Fruit fly (Drosophila melanogaster) whole organism, embryonic: ENCODE measurements around the gene mRpS10.

Experiments used
- Ada2b ChIP-seq: fragments of 200-800 bp; sonication (Bioruptor generic); IDR thresholded peaks from 2 replicates; pipeline ENCODE4 v1.3.6; 2022; ENCODE audit warnings: missing biosample characterization, missing genetic modification characterization
- Aef1 ChIP-seq: fragments of 200-800 bp; sonication (Bioruptor generic); IDR thresholded peaks from 3 replicates; pipeline ENCODE4 v1.3.6; 2022; ENCODE audit warnings: missing biosample characterization, missing genetic modification characterization
- Bdp1 ChIP-seq: fragments of 200-800 bp; sonication (Bioruptor generic); optimal IDR thresholded peaks from 3 replicates; lab custom pipeline; 2016; ENCODE audit warnings: missing biosample characterization, missing genetic modification characterization
- BtbVII ChIP-seq: fragments of 200-800 bp; sonication (Bioruptor generic); optimal IDR thresholded peaks from 3 replicates; lab custom pipeline; 2017; ENCODE audit warnings: missing biosample characterization, mild to moderate bottlenecking, missing genetic modification characterization
- CG10274 ChIP-seq: fragments of 200-800 bp; sonication (Bioruptor generic); optimal IDR thresholded peaks from 3 replicates; lab custom pipeline; 2017; ENCODE audit warnings: missing biosample characterization, mild to moderate bottlenecking, missing genetic modification characterization
- CG11723 ChIP-seq: fragments of 200-800 bp; sonication (Bioruptor generic); optimal IDR thresholded peaks from 2 replicates; lab custom pipeline; 2017; ENCODE audit warnings: missing biosample characterization, mild to moderate bottlenecking, missing genetic modification characterization
- CG12219 ChIP-seq: fragments of 200-800 bp; sonication (Bioruptor generic); optimal IDR thresholded peaks from 3 replicates; lab custom pipeline; 2018; ENCODE audit warnings: missing biosample characterization, mild to moderate bottlenecking, missing genetic modification characterization
- CG12659 ChIP-seq: fragments of 200-800 bp; sonication (Bioruptor generic); optimal IDR thresholded peaks from 3 replicates; lab custom pipeline; 2017; ENCODE audit warnings: mild to moderate bottlenecking, missing biosample characterization, missing genetic modification reagents, missing genetic modification characterization
- CG14014 ChIP-seq: fragments of 200-800 bp; sonication (Bioruptor generic); IDR thresholded peaks from 2 replicates; pipeline ENCODE4 v1.3.6; 2022; ENCODE audit warnings: missing biosample characterization, missing genetic modification characterization
- CG1603 ChIP-seq: fragments of 200-800 bp; sonication (Bioruptor generic); optimal IDR thresholded peaks from 2 replicates; lab custom pipeline; 2019; ENCODE audit warnings: missing biosample characterization, mild to moderate bottlenecking, missing genetic modification characterization, moderate library complexity
- CG18011 ChIP-seq: fragments of 200-800 bp; sonication (Bioruptor generic); optimal IDR thresholded peaks from 2 replicates; lab custom pipeline; 2017; ENCODE audit warnings: missing biosample characterization, missing genetic modification characterization, mild to moderate bottlenecking, moderate library complexity, missing genotype
- CG18764 ChIP-seq: fragments of 200-800 bp; sonication (Bioruptor generic); optimal IDR thresholded peaks from 3 replicates; lab custom pipeline; 2016; ENCODE audit warnings: missing biosample characterization, missing genetic modification characterization
- CG3847 ChIP-seq: fragments of 200-800 bp; sonication (Bioruptor generic); IDR thresholded peaks from 2 replicates; pipeline ENCODE4 v1.3.6; 2022; ENCODE audit warnings: missing biosample characterization, missing genetic modification characterization
- CG4360 ChIP-seq: fragments of 200-800 bp; sonication (Bioruptor generic); IDR thresholded peaks from 2 replicates; pipeline ENCODE4 v1.3.6; 2022; ENCODE audit warnings: missing biosample characterization, missing genetic modification characterization
- CG5953 ChIP-seq: fragments of 200-800 bp; sonication (Bioruptor generic); IDR thresholded peaks from 2 replicates; pipeline ENCODE4 v1.3.6; 2022; ENCODE audit warnings: missing biosample characterization, missing genetic modification characterization
- CG7556 ChIP-seq: fragments of 200-800 bp; sonication (Bioruptor generic); optimal IDR thresholded peaks from 2 replicates; lab custom pipeline; 2017; ENCODE audit warnings: missing biosample characterization, mild to moderate bottlenecking, missing genetic modification characterization
- CG8089 ChIP-seq: fragments of 200-800 bp; sonication (Bioruptor generic); optimal IDR thresholded peaks from 3 replicates; lab custom pipeline; 2016; ENCODE audit warnings: missing biosample characterization, missing genetic modification characterization
- CG8359 ChIP-seq: fragments of 200-800 bp; sonication (Bioruptor generic); optimal IDR thresholded peaks from 2 replicates; lab custom pipeline; 2017; ENCODE audit warnings: missing biosample characterization, mild to moderate bottlenecking, missing genetic modification characterization, borderline replicate concordance
- CG9727 ChIP-seq: fragments of 200-800 bp; sonication (Bioruptor generic); optimal IDR thresholded peaks from 3 replicates; lab custom pipeline; 2017; ENCODE audit warnings: missing biosample characterization, mild to moderate bottlenecking, missing genetic modification characterization
- CG9797 ChIP-seq: fragments of 200-800 bp; sonication (Bioruptor generic); optimal IDR thresholded peaks from 3 replicates; lab custom pipeline; 2018; ENCODE audit warnings: missing biosample characterization, mild to moderate bottlenecking, missing genetic modification characterization
- Camta ChIP-seq: fragments of 200-800 bp; sonication (Bioruptor generic); optimal IDR thresholded peaks from 2 replicates; lab custom pipeline; 2016; ENCODE audit warnings: missing biosample characterization, missing genetic modification characterization
- Dip3 ChIP-seq: fragments of 200-800 bp; sonication (Bioruptor generic); optimal IDR thresholded peaks from 3 replicates; lab custom pipeline; 2016; ENCODE audit warnings: missing biosample characterization, missing genetic modification characterization
- Dll ChIP-seq: fragments of 200-800 bp; sonication (Bioruptor generic); IDR thresholded peaks from 4 replicates; pipeline ENCODE4 v1.3.6; 2022; ENCODE audit warnings: missing biosample characterization, missing genetic modification characterization; ENCODE audit not compliant: partially characterized antibody
- Hr39 ChIP-seq: fragments of >200 bp; optimal IDR thresholded peaks from 2 replicates; lab custom pipeline; 2017
- Jarid2 ChIP-seq: fragments of 200-800 bp; sonication (Bioruptor generic); optimal IDR thresholded peaks from 3 replicates; lab custom pipeline; 2017; ENCODE audit warnings: mild to moderate bottlenecking, missing biosample characterization, missing genetic modification reagents, missing genetic modification characterization
- Med ChIP-seq: fragments of 200-800 bp; sonication (Bioruptor generic); peaks from one replicate; lab custom pipeline; 2016; ENCODE audit warnings: missing biosample characterization, missing genetic modification characterization, mild to moderate bottlenecking, inconsistent platforms, moderate library complexity
- NK7.1 ChIP-seq: fragments of 200-800 bp; sonication (Bioruptor generic); optimal IDR thresholded peaks from 3 replicates; lab custom pipeline; 2016; ENCODE audit warnings: missing biosample characterization, missing genetic modification characterization
- PHDP ChIP-seq: fragments of 200-800 bp; sonication (Bioruptor generic); optimal IDR thresholded peaks from 3 replicates; lab custom pipeline; 2018; ENCODE audit warnings: missing biosample characterization, mild to moderate bottlenecking, missing genetic modification characterization, moderate library complexity
- Sry-β ChIP-seq: fragments of 200-800 bp; sonication (Bioruptor generic); optimal IDR thresholded peaks from 2 replicates; lab custom pipeline; 2018; ENCODE audit warnings: missing biosample characterization, mild to moderate bottlenecking, missing genetic modification characterization, moderate library complexity
- ato ChIP-seq: fragments of 200-800 bp; sonication (Bioruptor generic); IDR thresholded peaks from 2 replicates; pipeline ENCODE4 v1.3.6; 2022; ENCODE audit warnings: missing biosample characterization, missing genetic modification characterization; ENCODE audit not compliant: partially characterized antibody
- cg ChIP-seq: fragments of 200-800 bp; sonication (Bioruptor generic); optimal IDR thresholded peaks from 3 replicates; lab custom pipeline; 2019; ENCODE audit warnings: missing biosample characterization, mild to moderate bottlenecking, missing genetic modification characterization, moderate library complexity
- ci ChIP-seq: fragments of 200-800 bp; sonication (Bioruptor generic); IDR thresholded peaks from 3 replicates; pipeline ENCODE4 v1.3.6; 2022; ENCODE audit warnings: missing biosample characterization, missing genetic modification characterization
- dmrt11E ChIP-seq: fragments of 200-800 bp; sonication (Bioruptor generic); optimal IDR thresholded peaks from 3 replicates; lab custom pipeline; 2018; ENCODE audit warnings: missing biosample characterization, mild to moderate bottlenecking, missing genetic modification characterization, moderate library complexity
- exex ChIP-seq: fragments of 200-800 bp; sonication (Bioruptor generic); optimal IDR thresholded peaks from 4 replicates; lab custom pipeline; 2018; ENCODE audit warnings: missing biosample characterization, mild to moderate bottlenecking, missing genetic modification characterization, moderate library complexity
- eyg ChIP-seq: fragments of 200-800 bp; sonication (Bioruptor generic); optimal IDR thresholded peaks from 3 replicates; lab custom pipeline; 2016; ENCODE audit warnings: missing biosample characterization, missing genetic modification characterization
- h ChIP-seq: fragments of >200 bp; optimal IDR thresholded peaks from 2 replicates; lab custom pipeline; 2017
- hkb ChIP-seq, 2 experiments: fragments of 200-800 bp in 1 of 2; fragments of >200 bp in 1 of 2; sonication (Bioruptor generic) in 1 of 2; IDR thresholded peaks in 1 of 2; optimal IDR thresholded peaks in 1 of 2; 2 replicates each; pipeline versions ENCODE4 v1.3.6 to Lab custom; 2017 to 2022; ENCODE audit warnings: missing biosample characterization in 1 of 2, missing genetic modification characterization in 1 of 2
- klu ChIP-seq: fragments of 200-800 bp; sonication (Bioruptor generic); IDR thresholded peaks from 2 replicates; pipeline ENCODE4 v1.3.6; 2022; ENCODE audit warnings: missing biosample characterization, missing genetic modification characterization
- lilli ChIP-seq: fragments of 200-800 bp; sonication (Bioruptor generic); optimal IDR thresholded peaks from 3 replicates; lab custom pipeline; 2016; ENCODE audit warnings: missing biosample characterization, missing genetic modification characterization
- nerfin-1 ChIP-seq: fragments of 200-800 bp; sonication (Bioruptor generic); optimal IDR thresholded peaks from 3 replicates; lab custom pipeline; 2019; ENCODE audit warnings: missing biosample characterization, mild to moderate bottlenecking, missing genetic modification characterization, moderate library complexity
- onecut ChIP-seq: fragments of 200-800 bp; sonication (Bioruptor generic); IDR thresholded peaks from 2 replicates; pipeline ENCODE4 v1.3.6; 2022; ENCODE audit warnings: missing biosample characterization, missing genetic modification characterization
- phol ChIP-seq: fragments of 200-800 bp; sonication (Bioruptor generic); optimal IDR thresholded peaks from 3 replicates; lab custom pipeline; 2018; ENCODE audit warnings: missing biosample characterization, mild to moderate bottlenecking, missing genetic modification characterization, moderate library complexity
- pnt ChIP-seq: fragments of 200-800 bp; sonication (Bioruptor generic); optimal IDR thresholded peaks from 3 replicates; lab custom pipeline; 2016; ENCODE audit warnings: missing biosample characterization, missing genetic modification characterization
- ro ChIP-seq: fragments of 200-800 bp; sonication (Bioruptor generic); IDR thresholded peaks from 2 replicates; pipeline ENCODE4 v1.3.6; 2022; ENCODE audit warnings: missing biosample characterization, missing genetic modification characterization
- row ChIP-seq: fragments of 200-800 bp; sonication (Bioruptor generic); IDR thresholded peaks from 3 replicates; pipeline ENCODE4 v1.3.6; 2022; ENCODE audit warnings: missing biosample characterization, missing genetic modification characterization
- scrt ChIP-seq: fragments of 200-800 bp; sonication (Bioruptor generic); optimal IDR thresholded peaks from 2 replicates; lab custom pipeline; 2018; ENCODE audit warnings: missing biosample characterization, mild to moderate bottlenecking, missing genetic modification characterization, moderate library complexity
- sens ChIP-seq: fragments of 200-800 bp; sonication (Bioruptor generic); peaks from one replicate; lab custom pipeline; 2016; ENCODE audit warnings: missing biosample characterization, missing genetic modification characterization
- tll ChIP-seq, 2 experiments: fragments of 200-800 bp in 1 of 2; fragments of >200 bp in 1 of 2; sonication (Bioruptor generic) in 1 of 2; optimal IDR thresholded peaks; 2 replicates each; lab custom pipeline; 2017 to 2019; ENCODE audit warnings: missing biosample characterization in 2 of 2, missing genetic modification characterization in 2 of 2, mild to moderate bottlenecking in 1 of 2, moderate library complexity in 1 of 2
- vvl ChIP-seq: fragments of 200-800 bp; sonication (Bioruptor generic); IDR thresholded peaks from 2 replicates; pipeline ENCODE4 v1.3.6; 2022; ENCODE audit warnings: missing biosample characterization, missing genetic modification characterization

Gene mRpS10

DNA sequence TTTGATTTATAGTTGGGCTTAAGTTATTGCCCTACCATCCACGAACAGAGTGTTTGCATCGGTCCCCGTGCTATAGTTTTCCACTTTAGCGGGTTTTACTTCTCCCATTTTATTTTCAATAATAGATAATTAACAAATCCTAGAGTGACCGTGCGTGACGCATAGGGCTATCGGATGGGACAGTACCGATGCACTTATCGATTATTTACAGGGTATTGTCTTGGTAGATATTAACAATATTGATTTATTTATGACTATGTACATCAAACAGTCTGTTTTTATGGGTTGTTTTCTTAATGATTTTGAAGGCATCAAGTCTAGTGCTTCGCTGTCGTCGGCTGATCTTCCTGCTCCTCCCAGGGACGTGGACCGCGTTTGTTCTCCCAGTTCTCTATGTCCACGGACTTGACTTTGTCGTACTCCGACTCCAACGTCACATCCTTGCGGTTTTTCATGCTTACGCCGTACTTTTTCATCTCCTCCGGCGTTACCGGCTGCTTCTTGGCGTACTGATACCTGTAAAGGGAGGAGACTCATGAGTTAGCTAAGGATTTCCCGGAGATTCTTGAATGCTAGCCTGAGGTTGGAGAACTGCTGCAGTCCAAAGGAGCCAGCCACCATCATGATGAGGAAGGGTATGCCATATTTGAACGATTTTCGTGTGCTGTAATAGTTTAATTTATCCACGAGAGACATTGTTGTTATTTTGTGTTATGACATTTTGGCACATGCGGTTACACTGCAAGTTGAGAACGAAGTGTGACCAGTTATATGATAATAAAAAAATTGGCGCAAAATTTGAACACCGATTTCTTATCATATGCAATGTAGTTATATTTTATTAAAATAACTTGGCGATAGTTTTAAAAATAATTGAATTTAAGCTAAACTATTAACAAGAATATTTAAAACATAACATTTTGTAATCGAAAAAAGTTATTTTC lies 48.7 kb downstream of the mRpS10 start, which contains the start of the genes MRG15 and Tm1 (continued):
- TF ChIP-seq pnt, result no peak
- no peak for TF ChIP-seq CG8089 (GFP tag; lab: Kevin White, UChicago)
- TF ChIP-seq hkb (optimal IDR thresholded peaks at IDR 0.05; lab: Kevin White, UChicago), result no peak
- TF ChIP-seq hkb (GFP tag; IDR thresholded peaks at IDR 0.05; lab: Robert Waterston, UW), result no peak
- peak; percentile 27; the same call in 1 of the 2 replicates for TF ChIP-seq vvl (GFP tag; lab: Robert Waterston, UW)
- no peak for TF ChIP-seq Jarid2 (GFP tag; lab: Kevin White, UChicago)
- no peak for TF ChIP-seq CG10274
- no peak for TF ChIP-seq klu (GFP tag; lab: Robert Waterston, UW)
- TF ChIP-seq Camta (GFP tag; lab: Kevin White, UChicago), result no peak
- TF ChIP-seq Dll, result peak; percentile 71
- peak; percentile 12 for TF ChIP-seq CG9727
- TF ChIP-seq nerfin-1, result no peak
- no peak for TF ChIP-seq CG8359
- TF ChIP-seq ro (GFP tag; lab: Robert Waterston, UW), result no peak
- peak; percentile 84 for TF ChIP-seq onecut (GFP tag; lab: Robert Waterston, UW)
- TF ChIP-seq Bdp1 (GFP tag; lab: Kevin White, UChicago), result no peak
- no peak for TF ChIP-seq CG4360
- peak; percentile 45 for TF ChIP-seq exex (tag; lab: Kevin White, UChicago)
- TF ChIP-seq Sry-β, result no peak
- peak; percentile 39; the same call in 2 of the 3 replicates for TF ChIP-seq row (GFP tag; lab: Robert Waterston, UW)
- TF ChIP-seq CG1603 (tag; lab: Kevin White, UChicago), result peak; percentile 55
- TF ChIP-seq CG7556 (GFP tag; lab: Kevin White, UChicago), result no peak
- TF ChIP-seq NK7.1 (GFP tag; lab: Kevin White, UChicago), result no peak
- TF ChIP-seq BtbVII, result no peak
- no peak for TF ChIP-seq eyg (GFP tag; lab: Kevin White, UChicago)
- TF ChIP-seq CG9797 (GFP tag; lab: Kevin White, UChicago), result peak; percentile 82
- no peak for TF ChIP-seq CG12219
- TF ChIP-seq Aef1, result no peak
- peak; percentile 31; the same call in 1 of the 2 replicates for TF ChIP-seq CG3847
- TF ChIP-seq CG5953 (GFP tag; lab: Robert Waterston, UW), result no peak
- TF ChIP-seq CG18011 (GFP tag; lab: Kevin White, UChicago), result no peak
- TF ChIP-seq h (lab: Kevin White, UChicago), result no peak
- TF ChIP-seq sens (GFP tag; lab: Kevin White, UChicago), result peak; percentile 79
- TF ChIP-seq cg, result no peak
- TF ChIP-seq CG11723, result no peak
- no peak for TF ChIP-seq tll (GFP tag; optimal IDR thresholded peaks at IDR 0.05; lab: Kevin White, UChicago)
- TF ChIP-seq CG12659 (GFP tag; lab: Kevin White, UChicago), result peak; percentile 17
- TF ChIP-seq CG18764 (GFP tag; lab: Kevin White, UChicago), result no peak
- no peak for TF ChIP-seq Dip3 (GFP tag; lab: Kevin White, UChicago)
- 0 out of 3 replicates have a peak, but pooled peaks have one; percentile 36 for TF ChIP-seq ci (GFP tag; lab: Robert Waterston, UW)
- TF ChIP-seq lilli (GFP tag; lab: Kevin White, UChicago), result peak; percentile 32
- no peak for TF ChIP-seq CG14014 (GFP tag; lab: Robert Waterston, UW)
- TF ChIP-seq Hr39, result no peak
- TF ChIP-seq ato (GFP tag; lab: Robert Waterston, UW), result peak; percentile 56
- no peak for TF ChIP-seq dmrt11E (tag; lab: Kevin White, UChicago)
- TF ChIP-seq scrt (GFP tag; lab: Kevin White, UChicago), result no peak
- peak; percentile 45 for TF ChIP-seq phol (tag; lab: Kevin White, UChicago)
- no peak for TF ChIP-seq Ada2b (GFP tag; lab: Robert Waterston, UW)
- TF ChIP-seq Med (GFP tag; lab: Kevin White, UChicago), result peak; percentile 35
- TF ChIP-seq PHDP (tag; lab: Kevin White, UChicago), result no peak
